Worm (Caenorhabditis elegans): ENCODE data around the gene str-92.

ce11 chrV:17706217-17706806 lies 29.9 kb upstream of the str-92 start:
- TF ChIP-seq pros-1 (tag; optimal IDR thresholded peaks at IDR 0.05), result no peak
- no peak for TF ChIP-seq K09A11.1 (tag; optimal IDR thresholded peaks at IDR 0.05; ENCODE audit: insufficient read depth)
- no peak for TF ChIP-seq ceh-9 (tag; optimal IDR thresholded peaks at IDR 0.05)
- TF ChIP-seq tbx-2 (tag; optimal IDR thresholded peaks at IDR 0.05), result no peak
- no peak for TF ChIP-seq dmd-4 (tag; optimal IDR thresholded peaks at IDR 0.05; ENCODE audit: borderline replicate concordance)

Data from whole organism, late embryonic.